Fruit fly (Drosophila melanogaster) whole organism, embryonic: ENCODE data around the gene Arfip.
A peak's percentile ranks its signal among the peaks of the same experiment; 100 is the strongest.

ENCODE experiments used
- Atf6 ChIP-seq: fragments of 200-800 bp; sonication (Bioruptor generic); IDR thresholded peaks from 2 replicates; pipeline ENCODE4 v1.3.6; 2022; ENCODE audit warnings: missing biosample characterization, missing genetic modification characterization
- Bdp1 ChIP-seq: fragments of 200-800 bp; sonication (Bioruptor generic); optimal IDR thresholded peaks from 3 replicates; lab custom pipeline; 2016; ENCODE audit warnings: missing biosample characterization, missing genetic modification characterization
- CG10274 ChIP-seq: fragments of 200-800 bp; sonication (Bioruptor generic); optimal IDR thresholded peaks from 3 replicates; lab custom pipeline; 2017; ENCODE audit warnings: missing biosample characterization, mild to moderate bottlenecking, missing genetic modification characterization
- CG11456 ChIP-seq: fragments of 200-800 bp; sonication (Bioruptor generic); IDR thresholded peaks from 3 replicates; pipeline ENCODE4 v1.3.6; 2022; ENCODE audit warnings: missing biosample characterization, missing genetic modification characterization
- CG12744 ChIP-seq: fragments of 200-800 bp; sonication (Bioruptor generic); optimal IDR thresholded peaks from 2 replicates; lab custom pipeline; 2016; ENCODE audit warnings: missing biosample characterization, missing genetic modification characterization
- CG14441 ChIP-seq: fragments of 200-800 bp; sonication (Bioruptor generic); IDR thresholded peaks from 2 replicates; pipeline ENCODE4 v1.3.6; 2022; ENCODE audit warnings: missing biosample characterization, missing genetic modification characterization
- CG15269 ChIP-seq: fragments of 200-800 bp; sonication (Bioruptor generic); optimal IDR thresholded peaks from 2 replicates; lab custom pipeline; 2018; ENCODE audit warnings: missing biosample characterization, mild to moderate bottlenecking, missing genetic modification characterization, moderate library complexity
- CG16813 ChIP-seq: fragments of 200-800 bp; sonication (Bioruptor generic); IDR thresholded peaks from 3 replicates; pipeline ENCODE4 v1.3.6; 2022; ENCODE audit warnings: missing biosample characterization, missing genetic modification characterization; ENCODE audit not compliant: partially characterized antibody
- CG2129 ChIP-seq: fragments of 200-800 bp; sonication (Bioruptor generic); IDR thresholded peaks from 2 replicates; pipeline ENCODE4 v1.3.6; 2022; ENCODE audit warnings: missing biosample characterization, missing genetic modification characterization; ENCODE audit not compliant: partially characterized antibody
- CG33557 ChIP-seq: fragments of 200-800 bp; sonication (Bioruptor generic); optimal IDR thresholded peaks from 2 replicates; lab custom pipeline; 2019; ENCODE audit warnings: missing biosample characterization, mild to moderate bottlenecking, missing genetic modification characterization, moderate library complexity
- CG34376 ChIP-seq: fragments of 200-800 bp; sonication (Bioruptor generic); optimal IDR thresholded peaks from 2 replicates; lab custom pipeline; 2018; ENCODE audit warnings: missing biosample characterization, mild to moderate bottlenecking, missing genetic modification characterization
- CG5180 ChIP-seq: fragments of 200-800 bp; sonication (Bioruptor generic); optimal IDR thresholded peaks from 3 replicates; lab custom pipeline; 2017; ENCODE audit warnings: missing biosample characterization, missing genetic modification characterization, mild to moderate bottlenecking, moderate library complexity, missing genetic modification reagents
- CG6175 ChIP-seq: fragments of 200-800 bp; sonication (Bioruptor generic); IDR thresholded peaks from 3 replicates; pipeline ENCODE4 v1.3.6; 2022; ENCODE audit warnings: missing biosample characterization, missing genetic modification characterization
- CG6272 ChIP-seq: fragments of 200-800 bp; sonication (Bioruptor generic); IDR thresholded peaks from 2 replicates; pipeline ENCODE4 v1.3.6; 2022; ENCODE audit warnings: missing biosample characterization, missing genetic modification characterization
- CG8478 ChIP-seq: fragments of >200 bp; optimal IDR thresholded peaks from 2 replicates; lab custom pipeline; 2018
- CG9876 ChIP-seq: fragments of 200-800 bp; sonication (Bioruptor generic); optimal IDR thresholded peaks from 2 replicates; lab custom pipeline; 2016; ENCODE audit warnings: missing biosample characterization, missing genetic modification characterization
- E2f2 ChIP-seq: fragments of 200-800 bp; sonication (Bioruptor generic); IDR thresholded peaks from 2 replicates; pipeline ENCODE4 v1.3.6; 2022; ENCODE audit warnings: missing biosample characterization, missing genetic modification characterization
- ERR ChIP-seq: fragments of 200-800 bp; sonication (Bioruptor generic); optimal IDR thresholded peaks from 2 replicates; lab custom pipeline; 2016; ENCODE audit warnings: missing biosample characterization, missing genetic modification characterization
- Ets65A ChIP-seq: fragments of 200-800 bp; sonication (Bioruptor generic); peaks from one replicate; lab custom pipeline; 2016; ENCODE audit warnings: missing biosample characterization, missing genetic modification characterization
- Hey ChIP-seq: fragments of 200-800 bp; sonication (Bioruptor generic); optimal IDR thresholded peaks from 3 replicates; lab custom pipeline; 2018; ENCODE audit warnings: missing biosample characterization, mild to moderate bottlenecking, missing genetic modification characterization
- HmgZ ChIP-seq: fragments of 200-800 bp; sonication (Bioruptor generic); optimal IDR thresholded peaks from 2 replicates; lab custom pipeline; 2018; ENCODE audit warnings: missing biosample characterization, mild to moderate bottlenecking, missing genetic modification characterization
- Hsf ChIP-seq: fragments of 200-800 bp; sonication (Bioruptor generic); optimal IDR thresholded peaks from 3 replicates; lab custom pipeline; 2016; ENCODE audit warnings: missing biosample characterization, missing genetic modification characterization
- Mad ChIP-seq: fragments of 200-800 bp; sonication (Bioruptor generic); optimal IDR thresholded peaks from 2 replicates; lab custom pipeline; 2016; ENCODE audit warnings: missing biosample characterization, missing genetic modification characterization
- Nf-YA ChIP-seq: fragments of 200-800 bp; sonication (Bioruptor generic); IDR thresholded peaks from 2 replicates; pipeline ENCODE4 v1.3.6; 2022; ENCODE audit warnings: missing biosample characterization, missing genetic modification characterization
- Nf-YB ChIP-seq: fragments of 200-800 bp; sonication (Bioruptor generic); optimal IDR thresholded peaks from 3 replicates; lab custom pipeline; 2019; ENCODE audit warnings: missing biosample characterization, mild to moderate bottlenecking, missing genetic modification characterization, moderate library complexity
- Optix ChIP-seq: fragments of 200-800 bp; sonication (Bioruptor generic); IDR thresholded peaks from 3 replicates; pipeline ENCODE4 v1.3.6; 2022; ENCODE audit warnings: missing biosample characterization, missing genetic modification characterization
- Ravus ChIP-seq: fragments of 200-800 bp; sonication (Bioruptor generic); IDR thresholded peaks from 2 replicates; pipeline ENCODE4 v1.3.6; 2022; ENCODE audit warnings: missing biosample characterization, missing genetic modification characterization
- Rfx ChIP-seq: fragments of 200-800 bp; sonication (Bioruptor generic); IDR thresholded peaks from 2 replicates; pipeline ENCODE4 v1.3.6; 2022; ENCODE audit warnings: missing biosample characterization, missing genetic modification characterization
- Trl ChIP-seq, 3 experiments: fragments of >200 bp in 2 of 3; fragments of 200-800 bp in 1 of 3; sonication (Bioruptor generic) in 1 of 3; optimal IDR thresholded peaks; 2 replicates in 1 of 3; 3 replicates in 2 of 3; lab custom pipeline; 2016 to 2017; ENCODE audit warnings: missing biosample characterization in 1 of 3, missing genetic modification characterization in 1 of 3
- Xbp1 ChIP-seq: fragments of 200-800 bp; sonication (Bioruptor generic); optimal IDR thresholded peaks from 3 replicates; lab custom pipeline; 2016; ENCODE audit warnings: missing biosample characterization, mild to moderate bottlenecking, missing genetic modification characterization
- YL-1 ChIP-seq: fragments of 200-800 bp; sonication (Bioruptor generic); optimal IDR thresholded peaks from 3 replicates; lab custom pipeline; 2017; ENCODE audit warnings: missing biosample characterization, mild to moderate bottlenecking, missing genetic modification characterization
- chm ChIP-seq: fragments of 200-800 bp; sonication (Bioruptor generic); IDR thresholded peaks from 2 replicates; pipeline ENCODE4 v1.3.6; 2022; ENCODE audit warnings: missing biosample characterization, missing genetic modification characterization
- cwo ChIP-seq: fragments of 200-800 bp; sonication (Bioruptor generic); optimal IDR thresholded peaks from 3 replicates; lab custom pipeline; 2017; ENCODE audit warnings: missing biosample characterization, missing genetic modification characterization, mild to moderate bottlenecking, moderate library complexity, missing genetic modification reagents
- ems ChIP-seq: fragments of 200-800 bp; sonication (Bioruptor generic); optimal IDR thresholded peaks from 3 replicates; lab custom pipeline; 2016; ENCODE audit warnings: missing biosample characterization, missing genetic modification characterization
- fd96Cb ChIP-seq: fragments of 200-800 bp; sonication (Bioruptor generic); optimal IDR thresholded peaks from 2 replicates; lab custom pipeline; 2018; ENCODE audit warnings: missing biosample characterization, mild to moderate bottlenecking, missing genetic modification characterization, moderate library complexity
- hth ChIP-seq: fragments of >200 bp; optimal IDR thresholded peaks from 2 replicates; lab custom pipeline; 2017; ENCODE audit warnings: inconsistent platforms
- inv ChIP-seq: fragments of 200-800 bp; sonication (Bioruptor generic); IDR thresholded peaks from 2 replicates; pipeline ENCODE4 v1.3.6; 2022; ENCODE audit warnings: missing biosample characterization, missing genetic modification characterization; ENCODE audit not compliant: partially characterized antibody
- jigr1 ChIP-seq: fragments of 200-800 bp; sonication (Bioruptor generic); IDR thresholded peaks from 3 replicates; pipeline ENCODE4 v1.3.6; 2022; ENCODE audit warnings: missing biosample characterization, missing genetic modification characterization
- lbe ChIP-seq: fragments of 200-800 bp; sonication (Bioruptor generic); optimal IDR thresholded peaks from 2 replicates; lab custom pipeline; 2016; ENCODE audit warnings: missing biosample characterization, mild to moderate bottlenecking, missing genetic modification characterization
- nau ChIP-seq: fragments of 200-800 bp; sonication (Bioruptor generic); optimal IDR thresholded peaks from 3 replicates; lab custom pipeline; 2017; ENCODE audit warnings: missing biosample characterization, mild to moderate bottlenecking, missing genetic modification characterization, missing genetic modification reagents
- onecut ChIP-seq: fragments of 200-800 bp; sonication (Bioruptor generic); IDR thresholded peaks from 2 replicates; pipeline ENCODE4 v1.3.6; 2022; ENCODE audit warnings: missing biosample characterization, missing genetic modification characterization
- scrt ChIP-seq: fragments of 200-800 bp; sonication (Bioruptor generic); optimal IDR thresholded peaks from 2 replicates; lab custom pipeline; 2018; ENCODE audit warnings: missing biosample characterization, mild to moderate bottlenecking, missing genetic modification characterization, moderate library complexity
- sd ChIP-seq: fragments of 200-800 bp; sonication (Bioruptor generic); optimal IDR thresholded peaks from 3 replicates; lab custom pipeline; 2018; ENCODE audit warnings: missing biosample characterization, mild to moderate bottlenecking, missing genetic modification characterization, moderate library complexity
- sim ChIP-seq: fragments of 200-800 bp; sonication (Bioruptor generic); IDR thresholded peaks from 2 replicates; pipeline ENCODE4 v1.3.6; 2022; ENCODE audit warnings: missing biosample characterization, missing genetic modification characterization
- sna ChIP-seq: fragments of 200-800 bp; sonication (Bioruptor generic); IDR thresholded peaks from 2 replicates; pipeline ENCODE4 v1.3.6; 2022; ENCODE audit warnings: missing biosample characterization, missing genetic modification characterization; ENCODE audit not compliant: partially characterized antibody
- sr ChIP-seq: fragments of 200-800 bp; sonication (Bioruptor generic); IDR thresholded peaks from 3 replicates; pipeline ENCODE4 v1.3.6; 2022; ENCODE audit warnings: missing biosample characterization, missing genetic modification characterization
- twi ChIP-seq: fragments of 200-800 bp; optimal IDR thresholded peaks from 2 replicates; lab custom pipeline; 2019; ENCODE audit warnings: missing biosample characterization, mild to moderate bottlenecking, missing genetic modification characterization, moderate library complexity
- tx ChIP-seq: fragments of 200-800 bp; sonication (Bioruptor generic); optimal IDR thresholded peaks from 2 replicates; lab custom pipeline; 2016; ENCODE audit warnings: missing biosample characterization, missing genetic modification characterization
- usp ChIP-seq: fragments of >200 bp; optimal IDR thresholded peaks from 2 replicates; lab custom pipeline; 2017; ENCODE audit warnings: missing biosample characterization, missing genetic modification characterization
- wdn ChIP-seq: fragments of 200-800 bp; sonication (Bioruptor generic); IDR thresholded peaks from 2 replicates; pipeline ENCODE4 v1.3.6; 2022; ENCODE audit warnings: missing biosample characterization, missing genetic modification characterization
- zen ChIP-seq: fragments of 200-800 bp; sonication (Bioruptor generic); optimal IDR thresholded peaks from 3 replicates; lab custom pipeline; 2018; ENCODE audit warnings: missing biosample characterization, mild to moderate bottlenecking, missing genetic modification characterization, moderate library complexity

Arfip gene

dm6 chr3R:11270574-11270973 is 35.8 kb upstream of the Arfip start:
- TF ChIP-seq sim (GFP tag; lab: Robert Waterston, UW) (no peak), twi (tag; lab: Kevin White, UChicago) (no peak), CG11456 (GFP tag; lab: Robert Waterston, UW) (no peak), Ets65A (GFP tag; lab: Kevin White, UChicago) (peak; percentile 66), Rfx (no peak)

dm6 chr3R:11269013-11269412 is 34.2 kb upstream of the Arfip start:
- peak; percentile 14 for TF ChIP-seq CG10274 (GFP tag; lab: Kevin White, UChicago)
- peak in 1 of 2 experiments; percentile 44 for TF ChIP-seq Trl (optimal IDR thresholded peaks at IDR 0.05; lab: Kevin White, UChicago)
- TF ChIP-seq Trl (GFP tag; optimal IDR thresholded peaks at IDR 0.05; lab: Kevin White, UChicago): peak; percentile 73
- no peak for TF ChIP-seq Ravus (GFP tag; lab: Robert Waterston, UW)
- TF ChIP-seq cwo (GFP tag; lab: Kevin White, UChicago): no peak
- TF ChIP-seq wdn (GFP tag; lab: Robert Waterston, UW): no peak
- TF ChIP-seq CG34376: no peak
- TF ChIP-seq fd96Cb: peak; percentile 42
- TF ChIP-seq Hey (tag; lab: Kevin White, UChicago): no peak
- no peak for TF ChIP-seq CG6175
- peak; percentile 58 for TF ChIP-seq Nf-YB (GFP tag; lab: Kevin White, UChicago)
- TF ChIP-seq onecut (GFP tag; lab: Robert Waterston, UW): peak; percentile 82
- TF ChIP-seq CG14441 (GFP tag; lab: Robert Waterston, UW): no peak
- peak; percentile 69 for TF ChIP-seq CG5180 (GFP tag; lab: Kevin White, UChicago)
- no peak for TF ChIP-seq CG8478 (lab: Kevin White, UChicago)
- peak; percentile 38 for TF ChIP-seq Bdp1 (GFP tag; lab: Kevin White, UChicago)
- TF ChIP-seq ems (GFP tag; lab: Kevin White, UChicago): peak; percentile 54
- peak; percentile 87 for TF ChIP-seq CG33557 (GFP tag; lab: Kevin White, UChicago)
- TF ChIP-seq usp (GFP tag; lab: Kevin White, UChicago): no peak
- no peak for TF ChIP-seq sd (tag; lab: Kevin White, UChicago)
- TF ChIP-seq Optix (GFP tag; lab: Robert Waterston, UW): peak; percentile 73
- peak; percentile 87 for TF ChIP-seq chm (GFP tag; lab: Robert Waterston, UW)
- peak; percentile 72 for TF ChIP-seq Hsf
- no peak for TF ChIP-seq sr
- TF ChIP-seq YL-1 (GFP tag; lab: Kevin White, UChicago): peak; percentile 29
- TF ChIP-seq E2f2 (GFP tag; lab: Robert Waterston, UW): no peak
- no peak for TF ChIP-seq CG15269 (tag; lab: Kevin White, UChicago)
- peak; percentile 53 for TF ChIP-seq Mad (GFP tag; lab: Kevin White, UChicago)
- TF ChIP-seq CG9876 (GFP tag; lab: Kevin White, UChicago): no peak
- TF ChIP-seq inv (GFP tag; lab: Robert Waterston, UW): no peak
- TF ChIP-seq ERR (GFP tag; lab: Kevin White, UChicago): no peak
- TF ChIP-seq Atf6 (GFP tag; lab: Robert Waterston, UW): no peak
- no peak for TF ChIP-seq lbe
- TF ChIP-seq CG12744 (GFP tag; lab: Kevin White, UChicago): peak; percentile 37
- TF ChIP-seq sna (GFP tag; lab: Robert Waterston, UW): no peak
- TF ChIP-seq Xbp1 (GFP tag; lab: Kevin White, UChicago): peak; percentile 72
- no peak for TF ChIP-seq CG6272 (GFP tag; lab: Robert Waterston, UW)
- no peak for TF ChIP-seq Nf-YA (GFP tag; lab: Robert Waterston, UW)
- TF ChIP-seq zen (tag; lab: Kevin White, UChicago): peak; percentile 82
- TF ChIP-seq CG16813: no peak
- no peak for TF ChIP-seq tx (GFP tag; lab: Kevin White, UChicago)
- TF ChIP-seq scrt: peak; percentile 52
- no peak for TF ChIP-seq HmgZ (tag; lab: Kevin White, UChicago)
- no peak for TF ChIP-seq nau (GFP tag; lab: Kevin White, UChicago)
- no peak for TF ChIP-seq jigr1 (GFP tag; lab: Robert Waterston, UW)
- no peak for TF ChIP-seq hth (lab: Kevin White, UChicago)
- no peak for TF ChIP-seq CG2129 (GFP tag; lab: Robert Waterston, UW)
